Worm (Caenorhabditis elegans): ENCODE results near the gene H20E11.3.
A peak's percentile ranks its signal among the peaks of the same experiment; 100 is the strongest.

The H20E11.3 gene

ce11 chrIV:6839091-6839522, 14.5 kb downstream of the H20E11.3 start (continued):
- TF ChIP-seq nhr-237 (tag; optimal IDR thresholded peaks at IDR 0.05), result peak; percentile 55
- TF ChIP-seq elt-1 (tag; optimal IDR thresholded peaks at IDR 0.05; ENCODE audit: borderline replicate concordance, insufficient read depth), result no peak
- no peak for TF ChIP-seq lin-13 (tag; optimal IDR thresholded peaks at IDR 0.05)
- peak; percentile 77 for TF ChIP-seq unc-62 (GFP tag; optimal IDR thresholded peaks at IDR 0.05)
- peak; percentile 76 for TF ChIP-seq ces-1 (GFP tag; optimal IDR thresholded peaks at IDR 0.05)

ce11 chrIV:6841562-6842282, 17.1 kb downstream of the H20E11.3 start:
- TF ChIP-seq lsy-2 (tag; optimal IDR thresholded peaks at IDR 0.05) (no peak), lin-13 (tag; optimal IDR thresholded peaks at IDR 0.05) (no peak)

ce11 chrIV:6842470-6843008, 17.9 kb downstream of the H20E11.3 start, which contains the start of gene lip-1:
Gene lip-1 (plus strand): TSS chrIV:6842958.
- TF ChIP-seq mep-1 (tag; optimal IDR thresholded peaks at IDR 0.05), result no peak
- no peak for TF ChIP-seq snpc-4 (tag; optimal IDR thresholded peaks at IDR 0.05)
- no peak for TF ChIP-seq nhr-237 (tag; optimal IDR thresholded peaks at IDR 0.05)
- TF ChIP-seq blmp-1 (tag; optimal IDR thresholded peaks at IDR 0.05), result no peak
- no peak for TF ChIP-seq mab-5 (tag; optimal IDR thresholded peaks at IDR 0.05)
- no peak for TF ChIP-seq ceh-39 (tag; optimal IDR thresholded peaks at IDR 0.05)
- no peak for TF ChIP-seq unc-62 (GFP tag; optimal IDR thresholded peaks at IDR 0.05)
- no peak for TF ChIP-seq sem-2 (GFP tag; optimal IDR thresholded peaks at IDR 0.05)
- no peak for TF ChIP-seq nhr-28 (tag; optimal IDR thresholded peaks at IDR 0.05)
- no peak for TF ChIP-seq pha-4 (tag; optimal IDR thresholded peaks at IDR 0.05)
- TF ChIP-seq nhr-76 (tag; optimal IDR thresholded peaks at IDR 0.05), result no peak
- TF ChIP-seq unc-39 (tag; optimal IDR thresholded peaks at IDR 0.05), result no peak
- TF ChIP-seq unc-120 (tag; optimal IDR thresholded peaks at IDR 0.05; ENCODE audit: poor library complexity, severe bottlenecking), result no peak
- no peak for TF ChIP-seq zip-8 (tag; optimal IDR thresholded peaks at IDR 0.05)
- no peak for TF ChIP-seq lin-13 (tag; optimal IDR thresholded peaks at IDR 0.05)
- no peak for TF ChIP-seq elt-3 (tag; optimal IDR thresholded peaks at IDR 0.05)

- TF ChIP-seq flh-1 (GFP tag; optimal IDR thresholded peaks at IDR 0.05), result no peak
- TF ChIP-seq M03D4.4 (tag; optimal IDR thresholded peaks at IDR 0.05), result no peak
- TF ChIP-seq ham-2 (GFP tag; optimal IDR thresholded peaks at IDR 0.05), result no peak
- TF ChIP-seq snpc-4 (tag; optimal IDR thresholded peaks at IDR 0.05), result no peak
- no peak for TF ChIP-seq nhr-12 (tag; optimal IDR thresholded peaks at IDR 0.05)
- no peak for TF ChIP-seq drap-1 (GFP tag; optimal IDR thresholded peaks at IDR 0.05)
- no peak for TF ChIP-seq ceh-83 (GFP tag; optimal IDR thresholded peaks at IDR 0.05)
- no peak for TF ChIP-seq nhr-237 (tag; optimal IDR thresholded peaks at IDR 0.05)
- no peak for TF ChIP-seq unc-62 (GFP tag; optimal IDR thresholded peaks at IDR 0.05)
- TF ChIP-seq bed-3 (GFP tag; optimal IDR thresholded peaks at IDR 0.05), result no peak
- TF ChIP-seq mls-2 (tag; optimal IDR thresholded peaks at IDR 0.05), result no peak
These were observed 28.1 kb downstream of the H20E11.3 start for ce11 chrIV:6852727-6853126.

ce11 chrIV:6859270-6859669, 34.7 kb downstream of the H20E11.3 start, which contains the start of gene R13H7.2:
Gene R13H7.2 (minus strand): TSS chrIV:6859370.
- no peak for TF ChIP-seq mep-1 (tag; optimal IDR thresholded peaks at IDR 0.05)
- TF ChIP-seq tbx-8 (GFP tag; optimal IDR thresholded peaks at IDR 0.05), result no peak
- no peak for TF ChIP-seq blmp-1 (tag; optimal IDR thresholded peaks at IDR 0.05)
- TF ChIP-seq pha-4 (tag; optimal IDR thresholded peaks at IDR 0.05), result no peak
- no peak for TF ChIP-seq nhr-2 (tag; optimal IDR thresholded peaks at IDR 0.05)
- no peak for TF ChIP-seq ztf-11 (tag; optimal IDR thresholded peaks at IDR 0.05)
- TF ChIP-seq drap-1 (GFP tag; optimal IDR thresholded peaks at IDR 0.05), result no peak
- no peak for TF ChIP-seq ceh-39 (tag; optimal IDR thresholded peaks at IDR 0.05)
- TF ChIP-seq unc-39 (tag; optimal IDR thresholded peaks at IDR 0.05), result no peak
- no peak for TF ChIP-seq bed-3 (GFP tag; optimal IDR thresholded peaks at IDR 0.05)

ce11 chrIV:6867791-6868190, 43.2 kb downstream of the H20E11.3 start, which contains the start of gene srx-20:
Gene srx-20 (plus strand): TSS chrIV:6868091.
- no peak for TF ChIP-seq bed-3 (GFP tag; optimal IDR thresholded peaks at IDR 0.05)
- TF ChIP-seq unc-39 (tag; optimal IDR thresholded peaks at IDR 0.05), result no peak
- no peak for TF ChIP-seq sptf-1 (tag; optimal IDR thresholded peaks at IDR 0.05)
- TF ChIP-seq mls-2 (tag; optimal IDR thresholded peaks at IDR 0.05), result no peak
- TF ChIP-seq blmp-1 (tag; optimal IDR thresholded peaks at IDR 0.05), result no peak
- TF ChIP-seq ceh-39 (tag; optimal IDR thresholded peaks at IDR 0.05), result no peak
- TF ChIP-seq nhr-237 (tag; optimal IDR thresholded peaks at IDR 0.05), result no peak
- no peak for TF ChIP-seq flh-1 (GFP tag; optimal IDR thresholded peaks at IDR 0.05)
- no peak for TF ChIP-seq nhr-28 (tag; optimal IDR thresholded peaks at IDR 0.05)
- no peak for TF ChIP-seq elt-3 (tag; optimal IDR thresholded peaks at IDR 0.05)
- no peak for TF ChIP-seq ham-2 (GFP tag; optimal IDR thresholded peaks at IDR 0.05)
- TF ChIP-seq nhr-2 (tag; optimal IDR thresholded peaks at IDR 0.05), result no peak

All from whole organism, mixed stage, embryonic.